Worm (Caenorhabditis elegans): Measurements from ENCODE around the gene F08G12.11.

ce11 chrX:11286246-11286645 is 29.1 kb downstream of the F08G12.11 start, which contains the start of gene F38B2.3:
- TF ChIP-seq nhr-179 (tag; optimal IDR thresholded peaks at IDR 0.05) (no peak), F23B12.7 (tag; optimal IDR thresholded peaks at IDR 0.05; ENCODE audit: insufficient read depth) (no peak), unc-130 (GFP tag; optimal IDR thresholded peaks at IDR 0.05) (no peak), ceh-40 (GFP tag; IDR thresholded peaks at IDR 0.05) (no peak), pha-4 (tag; optimal IDR thresholded peaks at IDR 0.05) (no peak), madf-3 (GFP tag; IDR thresholded peaks at IDR 0.05) (no peak), hsf-1 (GFP tag; IDR thresholded peaks at IDR 0.05) (no peak), ztf-26 (tag; optimal IDR thresholded peaks at IDR 0.05) (no peak)
